Fruit fly (Drosophila melanogaster): ENCODE data around the gene CG34298.

DNA sequence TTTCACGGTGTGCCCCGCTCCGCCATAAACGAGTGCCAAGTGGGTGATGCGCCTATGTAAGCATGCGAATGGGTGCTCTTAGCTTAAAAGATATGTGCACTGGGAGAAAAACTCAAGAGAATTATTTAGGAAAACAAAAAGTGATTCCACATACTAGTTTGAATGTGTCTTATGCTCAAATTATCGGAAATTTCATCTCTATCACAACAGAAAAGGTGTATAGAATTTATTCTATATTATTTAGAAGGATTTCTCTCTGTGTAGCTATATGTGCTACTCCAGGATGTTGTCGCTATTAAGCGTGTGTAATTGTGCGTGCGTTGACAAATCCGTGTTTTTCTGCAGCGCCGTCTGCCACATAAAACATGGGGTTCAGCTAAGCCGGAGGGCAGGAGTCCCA, 40.3 kb upstream of the CG34298 start:
- TF ChIP-seq gl (tag; optimal IDR thresholded peaks at IDR 0.05) (no peak), CG13204 (GFP tag; optimal IDR thresholded peaks at IDR 0.05) (no peak), Snoo (tag; optimal IDR thresholded peaks at IDR 0.05) (no peak), CG9948 (tag; optimal IDR thresholded peaks at IDR 0.05) (no peak), Pif1B (GFP tag; optimal IDR thresholded peaks at IDR 0.05) (no peak), CG12605 (GFP tag; IDR thresholded peaks at IDR 0.05) (no peak)

Data from whole organism, pupa.